Worm (Caenorhabditis elegans) whole organism, young adult: ENCODE data around the gene ZK1055.2.

ENCODE experiments used
- B0336.3 ChIP-seq: fragments of 200-800 bp; sonication (Bioruptor generic); IDR thresholded peaks from 2 replicates; pipeline ENCODE4 v1.3.6; 2022; ENCODE audit warnings: missing genetic modification characterization, missing compliant biosample characterization
- C06A6.2 ChIP-seq: fragments of 200-800 bp; sonication (Bioruptor generic); conservative IDR thresholded peaks from 2 replicates; pipeline ENCODE4 v1.3.6; 2022; ENCODE audit warnings: missing genetic modification characterization, missing compliant biosample characterization
- F22D6.2 ChIP-seq: sonication (generic microtip); optimal IDR thresholded peaks from 2 replicates; lab custom pipeline; 2016; ENCODE audit warnings: mild to moderate bottlenecking, missing genetic modification characterization, missing compliant biosample characterization
- F55B11.4 ChIP-seq: sonication (generic microtip); optimal IDR thresholded peaks from 2 replicates; lab custom pipeline; 2016; ENCODE audit warnings: missing compliant biosample characterization, missing genetic modification characterization, borderline replicate concordance; ENCODE audit not compliant: insufficient read depth
- T07F8.4 ChIP-seq: sonication (generic microtip); optimal IDR thresholded peaks from 2 replicates; lab custom pipeline; 2016; ENCODE audit warnings: mild to moderate bottlenecking, missing genetic modification characterization, moderate library complexity, missing compliant biosample characterization
- Y56A3A.18 ChIP-seq: fragments of 200-800 bp; sonication (Bioruptor generic); IDR thresholded peaks from 2 replicates; pipeline ENCODE4 v1.3.6; 2022; ENCODE audit warnings: missing genetic modification reagents, missing genetic modification characterization, missing compliant biosample characterization
- Y67H2A.10 ChIP-seq: fragments of 200-800 bp; sonication (Bioruptor generic); conservative IDR thresholded peaks from 2 replicates; pipeline ENCODE4 v1.3.6; 2022; ENCODE audit warnings: missing genetic modification reagents, missing genetic modification characterization, missing compliant biosample characterization
- Y79H2A.3 ChIP-seq: fragments of 200-800 bp; sonication (Bioruptor generic); conservative IDR thresholded peaks from 2 replicates; pipeline ENCODE4 v1.3.6; 2022; ENCODE audit warnings: missing genetic modification reagents, missing genetic modification characterization, missing compliant biosample characterization
- Y95B8A.8 ChIP-seq: fragments of 200-800 bp; sonication (Bioruptor generic); IDR thresholded peaks from 2 replicates; pipeline ENCODE4 v1.3.6; 2022; ENCODE audit warnings: missing genetic modification reagents, missing genetic modification characterization, missing compliant biosample characterization
- ZK185.1 ChIP-seq: sonication (generic microtip); optimal IDR thresholded peaks from 2 replicates; lab custom pipeline; 2016; ENCODE audit warnings: mild to moderate bottlenecking, missing genetic modification characterization, missing compliant biosample characterization; ENCODE audit not compliant: poor library complexity, severe bottlenecking
- atf-7 ChIP-seq: sonication (generic microtip); optimal IDR thresholded peaks from 2 replicates; lab custom pipeline; 2017; ENCODE audit warnings: mild to moderate bottlenecking, missing genetic modification characterization, missing compliant biosample characterization
- cebp-1 ChIP-seq, 2 experiments: fragments of 200-800 bp in 1 of 2; sonication (Bioruptor generic) in 1 of 2; sonication (generic microtip) in 1 of 2; IDR thresholded peaks in 1 of 2; optimal IDR thresholded peaks in 1 of 2; 2 replicates each; pipeline versions ENCODE4 v1.3.6 to Lab custom; 2017 to 2022; ENCODE audit warnings: missing compliant biosample characterization in 2 of 2, missing genetic modification characterization in 2 of 2, mild to moderate bottlenecking in 1 of 2, missing genetic modification reagents in 1 of 2, moderate library complexity in 1 of 2
- ceh-100 ChIP-seq: fragments of 200-800 bp; sonication (Bioruptor generic); IDR thresholded peaks from 2 replicates; pipeline ENCODE4 v1.3.6; 2022; ENCODE audit warnings: missing genetic modification reagents, missing genetic modification characterization, missing compliant biosample characterization
- ceh-27 ChIP-seq: fragments of 200-800 bp; sonication (Bioruptor generic); optimal IDR thresholded peaks from 2 replicates; lab custom pipeline; 2018; ENCODE audit warnings: mild to moderate bottlenecking, missing genetic modification characterization, moderate library complexity, missing compliant biosample characterization
- ceh-40 ChIP-seq: fragments of 200-800 bp; sonication (Bioruptor generic); IDR thresholded peaks from 2 replicates; pipeline ENCODE4 v1.3.6; 2022; ENCODE audit warnings: missing genetic modification characterization, missing compliant biosample characterization
- die-1 ChIP-seq: sonication (generic microtip); optimal IDR thresholded peaks from 2 replicates; lab custom pipeline; 2016; ENCODE audit warnings: missing genotype, mild to moderate bottlenecking, missing genetic modification characterization, missing compliant biosample characterization
- fkh-3 ChIP-seq: sonication (generic microtip); optimal IDR thresholded peaks from 2 replicates; lab custom pipeline; 2016; ENCODE audit warnings: mild to moderate bottlenecking, missing genetic modification characterization, missing compliant biosample characterization
- gei-17 ChIP-seq: fragments of 200-800 bp; sonication (Bioruptor generic); optimal IDR thresholded peaks from 2 replicates; lab custom pipeline; 2018; ENCODE audit warnings: mild to moderate bottlenecking, missing genetic modification characterization, missing compliant biosample characterization
- hlh-12 ChIP-seq: sonication (generic microtip); optimal IDR thresholded peaks from 2 replicates; lab custom pipeline; 2016; ENCODE audit warnings: missing genetic modification characterization, missing compliant biosample characterization
- hlh-26 ChIP-seq: fragments of 200-800 bp; sonication (Bioruptor generic); conservative IDR thresholded peaks from 2 replicates; pipeline ENCODE4 v1.3.6; 2022; ENCODE audit warnings: missing genetic modification reagents, missing genetic modification characterization, missing compliant biosample characterization
- lag-1 ChIP-seq: fragments of 200-800 bp; sonication (Bioruptor generic); IDR thresholded peaks from 2 replicates; pipeline ENCODE4 v1.3.6; 2022; ENCODE audit warnings: missing genetic modification reagents, missing genetic modification characterization, missing compliant biosample characterization
- lin-26 ChIP-seq: fragments of 200-800 bp; sonication (Bioruptor generic); IDR thresholded peaks from 2 replicates; pipeline ENCODE4 v1.3.6; 2022; ENCODE audit warnings: missing genetic modification reagents, missing genetic modification characterization, missing compliant biosample characterization
- lin-35 ChIP-seq, 3 experiments: fragments of 150-350 bp in 2 of 3; sonication (generic microtip) in 1 of 3; optimal IDR thresholded peaks; 2 replicates each; lab custom pipeline; 2014 to 2018; ENCODE audit warnings: missing biosample characterization in 3 of 3, missing genetic modification characterization in 3 of 3, missing genetic modification reagents in 3 of 3
- madf-6 ChIP-seq: fragments of 200-800 bp; sonication (Bioruptor generic); IDR thresholded peaks from 2 replicates; pipeline ENCODE4 v1.3.6; 2022; ENCODE audit warnings: missing genetic modification reagents, missing genetic modification characterization, missing compliant biosample characterization
- mcd-1 ChIP-seq: fragments of 200-800 bp; sonication (Bioruptor generic); IDR thresholded peaks from 2 replicates; pipeline ENCODE4 v1.3.6; 2022; ENCODE audit warnings: missing genetic modification reagents, missing genetic modification characterization, missing compliant biosample characterization
- mxl-1 ChIP-seq: sonication (generic microtip); optimal IDR thresholded peaks from 2 replicates; lab custom pipeline; 2016; ENCODE audit warnings: missing genetic modification characterization, missing compliant biosample characterization
- repo-1 ChIP-seq: sonication (generic microtip); optimal IDR thresholded peaks from 2 replicates; lab custom pipeline; 2017; ENCODE audit warnings: mild to moderate bottlenecking, missing genetic modification characterization, missing compliant biosample characterization
- rpc-1 ChIP-seq, 2 experiments: fragments of 150-350 bp in 1 of 2; sonication (generic microtip) in 1 of 2; optimal IDR thresholded peaks; 2 replicates each; lab custom pipeline; 2014 to 2018; ENCODE audit warnings: missing biosample characterization in 1 of 2, missing genetic modification characterization in 1 of 2, missing genetic modification reagents in 1 of 2, missing genotype in 1 of 2
- sdz-38 ChIP-seq: sonication (generic microtip); optimal IDR thresholded peaks from 2 replicates; lab custom pipeline; 2016; ENCODE audit warnings: missing genotype, missing genetic modification characterization, missing compliant biosample characterization
- tbp1 ChIP-seq: fragments of 200-800 bp; sonication (Bioruptor generic); optimal IDR thresholded peaks from 2 replicates; lab custom pipeline; 2018; ENCODE audit warnings: mild to moderate bottlenecking, missing genetic modification characterization, missing compliant biosample characterization
- zfh-2 ChIP-seq: fragments of 200-800 bp; sonication (Bioruptor generic); conservative IDR thresholded peaks from 2 replicates; pipeline ENCODE4 v1.3.6; 2022; ENCODE audit warnings: missing genetic modification reagents, missing genetic modification characterization, missing compliant biosample characterization
- ztf-18 ChIP-seq: sonication (generic microtip); optimal IDR thresholded peaks from 2 replicates; lab custom pipeline; 2016; ENCODE audit warnings: missing genotype, mild to moderate bottlenecking, missing genetic modification characterization, missing compliant biosample characterization
- ztf-26 ChIP-seq: sonication (generic microtip); optimal IDR thresholded peaks from 2 replicates; lab custom pipeline; 2017; ENCODE audit warnings: missing genetic modification characterization, missing compliant biosample characterization

The ZK1055.2 gene

DNA sequence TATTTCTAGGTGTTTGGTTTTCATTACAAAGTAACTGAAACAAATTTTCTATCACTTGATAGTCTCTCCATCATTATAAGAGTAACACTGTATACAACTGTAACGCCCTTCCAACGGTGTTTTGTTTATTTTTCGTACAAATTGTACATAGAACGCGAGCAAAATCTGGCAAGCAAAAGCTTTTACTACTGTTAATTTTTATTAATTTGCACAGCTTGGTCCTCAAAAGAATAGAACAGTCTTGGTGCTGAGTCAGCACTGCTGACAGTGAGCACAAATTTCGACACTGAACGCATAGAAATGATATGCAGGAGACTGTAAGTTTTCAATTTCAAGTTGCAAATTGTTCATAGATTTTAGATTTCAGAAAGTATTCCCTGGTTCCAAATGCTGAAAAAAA is at the start of gene ZK1055.2:
TSS of gene ZK1055.2 (plus strand) at position 301 of the 400 bp plus-strand sequence.
- TF ChIP-seq Y56A3A.18: no peak
- no peak for TF ChIP-seq ZK185.1
- TF ChIP-seq cebp-1 (GFP tag; IDR thresholded peaks at IDR 0.05; lab: Robert Waterston, UW): no peak
- no peak for TF ChIP-seq cebp-1 (tag; optimal IDR thresholded peaks at IDR 0.05; lab: Kevin White, UChicago)
- TF ChIP-seq ceh-100 (GFP tag; lab: Robert Waterston, UW): no peak
- TF ChIP-seq hlh-12: no peak
- no peak for TF ChIP-seq F22D6.2 (tag; lab: Kevin White, UChicago)
- no peak for TF ChIP-seq atf-7
- no peak for TF ChIP-seq B0336.3 (GFP tag; lab: Robert Waterston, UW)
- no peak for TF ChIP-seq repo-1
- no peak for TF ChIP-seq rpc-1 (optimal IDR thresholded peaks at IDR 0.05; lab: Kevin White, UChicago)
- TF ChIP-seq rpc-1 (tag; optimal IDR thresholded peaks at IDR 0.05; lab: Kevin White, UChicago): no peak
- no peak for TF ChIP-seq C06A6.2 (GFP tag; lab: Robert Waterston, UW)
- TF ChIP-seq F55B11.4 (tag; lab: Kevin White, UChicago): no peak
- no peak for TF ChIP-seq gei-17 (GFP tag; lab: Kevin White, UChicago)
- no peak for TF ChIP-seq Y79H2A.3 (GFP tag; lab: Robert Waterston, UW)
- TF ChIP-seq mxl-1 (tag; lab: Kevin White, UChicago): no peak
- no peak for TF ChIP-seq sdz-38 (tag; lab: Kevin White, UChicago)

DNA sequence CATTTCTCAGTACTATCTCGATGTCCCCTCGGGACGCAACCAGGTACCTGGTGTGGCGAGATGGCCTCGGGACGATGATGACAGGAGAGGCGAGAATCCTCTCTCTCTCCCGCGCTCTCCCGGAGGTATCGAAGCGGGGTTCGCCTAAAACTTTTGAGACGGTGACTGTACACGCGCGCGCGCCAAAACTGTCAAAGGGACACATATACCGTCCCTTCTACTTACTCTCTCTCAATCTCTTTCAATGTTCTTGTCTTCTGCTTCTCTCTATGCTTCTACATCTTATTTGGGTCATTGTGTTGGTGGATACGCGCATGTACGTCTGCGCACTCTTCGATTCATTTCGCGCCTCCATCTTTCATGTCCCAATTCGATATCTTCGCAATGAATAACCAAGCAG is 48.5 kb upstream of the ZK1055.2 start:
- TF ChIP-seq ztf-26 (peak; percentile 5), ceh-27 (GFP tag; lab: Kevin White, UChicago) (peak; percentile 14), fkh-3 (tag; lab: Kevin White, UChicago) (no peak), hlh-12 (no peak), mcd-1 (GFP tag; lab: Robert Waterston, UW) (0 out of 2 replicates have a peak, but pooled peaks have one; percentile 31), F55B11.4 (tag; lab: Kevin White, UChicago) (no peak), cebp-1 (GFP tag; IDR thresholded peaks at IDR 0.05; lab: Robert Waterston, UW) (no peak), cebp-1 (tag; optimal IDR thresholded peaks at IDR 0.05; lab: Kevin White, UChicago) (peak; percentile 15), die-1 (tag; lab: Kevin White, UChicago) (peak; percentile 30), zfh-2 (peak; percentile 85), lin-26 (peak; percentile 26; the same call in 1 of the 2 replicates), atf-7 (peak; percentile 0), madf-6 (0 out of 2 replicates have a peak, but pooled peaks have one; percentile 13)

DNA sequence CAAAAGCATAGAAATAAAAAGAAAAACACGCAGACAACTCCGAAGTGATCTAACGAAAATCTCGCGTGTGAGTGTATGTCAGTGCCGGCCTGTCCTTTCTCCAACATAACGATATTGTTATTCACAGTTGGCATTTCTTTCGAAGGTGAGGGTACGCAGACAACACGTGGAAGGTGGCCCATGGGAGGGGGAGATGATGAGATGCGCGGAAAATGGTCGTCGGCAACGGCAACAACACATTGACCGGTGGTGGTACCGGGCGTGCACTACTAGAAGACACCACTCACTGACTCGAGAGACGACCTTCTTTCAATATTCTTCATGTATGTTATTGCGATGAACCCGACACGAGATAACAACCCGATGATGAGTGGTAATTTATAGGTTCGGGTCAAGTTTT is 45.4 kb upstream of the ZK1055.2 start:
- TF ChIP-seq lag-1 (GFP tag; lab: Robert Waterston, UW) (no peak), ceh-27 (GFP tag; lab: Kevin White, UChicago) (no peak), lin-35 (GFP tag; optimal IDR thresholded peaks at IDR 0.05; lab: Kevin White, UChicago) (no peak), gei-17 (GFP tag; lab: Kevin White, UChicago) (no peak), hlh-26 (GFP tag; lab: Robert Waterston, UW) (no peak), T07F8.4 (tag; lab: Kevin White, UChicago) (no peak), ztf-18 (no peak), Y95B8A.8 (no peak), Y67H2A.10 (no peak), ceh-40 (no peak), tbp1 (GFP tag; lab: Kevin White, UChicago) (no peak), die-1 (tag; lab: Kevin White, UChicago) (no peak)
